Fruit fly (Drosophila melanogaster) whole organism, embryonic: ENCODE measurements around the gene brm.

Source experiments
- Adf1 ChIP-seq: fragments of 200-800 bp; sonication (Bioruptor generic); IDR thresholded peaks from 2 replicates; pipeline ENCODE4 v1.3.6; 2022; ENCODE audit warnings: missing biosample characterization, missing genetic modification characterization
- Atf6 ChIP-seq: fragments of 200-800 bp; sonication (Bioruptor generic); IDR thresholded peaks from 2 replicates; pipeline ENCODE4 v1.3.6; 2022; ENCODE audit warnings: missing biosample characterization, missing genetic modification characterization
- CG11504 ChIP-seq: fragments of 200-800 bp; sonication (Bioruptor generic); optimal IDR thresholded peaks from 3 replicates; lab custom pipeline; 2019; ENCODE audit warnings: missing biosample characterization, mild to moderate bottlenecking, missing genetic modification characterization, moderate library complexity
- CG12659 ChIP-seq: fragments of 200-800 bp; sonication (Bioruptor generic); optimal IDR thresholded peaks from 3 replicates; lab custom pipeline; 2017; ENCODE audit warnings: mild to moderate bottlenecking, missing biosample characterization, missing genetic modification reagents, missing genetic modification characterization
- CG13894 ChIP-seq: fragments of 200-800 bp; sonication (Bioruptor generic); optimal IDR thresholded peaks from 3 replicates; lab custom pipeline; 2018; ENCODE audit warnings: missing biosample characterization, mild to moderate bottlenecking, missing genetic modification characterization, moderate library complexity
- CG14667 ChIP-seq: fragments of 200-800 bp; sonication (Bioruptor generic); IDR thresholded peaks from 2 replicates; pipeline ENCODE4 v1.3.6; 2022; ENCODE audit warnings: missing biosample characterization, missing genetic modification characterization
- CG15479 ChIP-seq: fragments of 200-800 bp; sonication (Bioruptor generic); optimal IDR thresholded peaks from 3 replicates; lab custom pipeline; 2019; ENCODE audit warnings: missing biosample characterization, mild to moderate bottlenecking, missing genetic modification characterization, moderate library complexity
- CG15601 ChIP-seq: fragments of 200-800 bp; sonication (Bioruptor generic); optimal IDR thresholded peaks from 3 replicates; lab custom pipeline; 2019; ENCODE audit warnings: missing biosample characterization, mild to moderate bottlenecking, missing genetic modification characterization, moderate library complexity
- CG1603 ChIP-seq: fragments of 200-800 bp; sonication (Bioruptor generic); optimal IDR thresholded peaks from 2 replicates; lab custom pipeline; 2019; ENCODE audit warnings: missing biosample characterization, mild to moderate bottlenecking, missing genetic modification characterization, moderate library complexity
- CG18476 ChIP-seq: fragments of 200-800 bp; sonication (Bioruptor generic); optimal IDR thresholded peaks from 2 replicates; lab custom pipeline; 2016; ENCODE audit warnings: missing biosample characterization, mild to moderate bottlenecking, missing genetic modification characterization
- CG18599 ChIP-seq: fragments of 200-800 bp; sonication (Bioruptor generic); optimal IDR thresholded peaks from 3 replicates; lab custom pipeline; 2017; ENCODE audit warnings: missing biosample characterization, missing genetic modification characterization, mild to moderate bottlenecking, moderate library complexity, missing genetic modification reagents
- CG18619 ChIP-seq: fragments of 200-800 bp; sonication (Bioruptor generic); optimal IDR thresholded peaks from 3 replicates; lab custom pipeline; 2017; ENCODE audit warnings: missing biosample characterization, mild to moderate bottlenecking, missing genetic modification characterization
- CG2202 ChIP-seq: fragments of 200-800 bp; sonication (Bioruptor generic); optimal IDR thresholded peaks from 2 replicates; lab custom pipeline; 2018; ENCODE audit warnings: missing biosample characterization, mild to moderate bottlenecking, missing genetic modification characterization
- CG2712 ChIP-seq: fragments of 200-800 bp; optimal IDR thresholded peaks from 3 replicates; lab custom pipeline; 2019; ENCODE audit warnings: missing biosample characterization, mild to moderate bottlenecking, missing genetic modification characterization, moderate library complexity
- CG32767 ChIP-seq: fragments of 200-800 bp; sonication (Bioruptor generic); IDR thresholded peaks from 2 replicates; pipeline ENCODE4 v1.3.6; 2022; ENCODE audit warnings: missing biosample characterization, missing genetic modification characterization
- CG3281 ChIP-seq: fragments of 200-800 bp; sonication (Bioruptor generic); optimal IDR thresholded peaks from 3 replicates; lab custom pipeline; 2017; ENCODE audit warnings: missing biosample characterization, mild to moderate bottlenecking, missing genetic modification characterization
- CG4328 ChIP-seq: fragments of 200-800 bp; sonication (Bioruptor generic); optimal IDR thresholded peaks from 3 replicates; lab custom pipeline; 2017; ENCODE audit warnings: missing biosample characterization, missing genetic modification reagents, missing genetic modification characterization
- CG6683 ChIP-seq: fragments of 200-800 bp; sonication (Bioruptor generic); optimal IDR thresholded peaks from 2 replicates; lab custom pipeline; 2017; ENCODE audit warnings: missing biosample characterization, mild to moderate bottlenecking, missing genetic modification characterization, missing genetic modification reagents
- CG7928 ChIP-seq: fragments of 200-800 bp; sonication (Bioruptor generic); optimal IDR thresholded peaks from 2 replicates; lab custom pipeline; 2017; ENCODE audit warnings: missing biosample characterization, mild to moderate bottlenecking, missing genetic modification characterization
- CG9437 ChIP-seq: fragments of 200-800 bp; sonication (Bioruptor generic); optimal IDR thresholded peaks from 2 replicates; lab custom pipeline; 2018; ENCODE audit warnings: missing biosample characterization, mild to moderate bottlenecking, missing genetic modification characterization
- CkIIα-i1 ChIP-seq: fragments of 200-800 bp; sonication (Bioruptor generic); IDR thresholded peaks from 2 replicates; pipeline ENCODE4 v1.3.6; 2022; ENCODE audit warnings: missing biosample characterization, missing genetic modification characterization
- CoRest ChIP-seq: fragments of 200-800 bp; sonication (Bioruptor generic); optimal IDR thresholded peaks from 3 replicates; lab custom pipeline; 2018; ENCODE audit warnings: missing biosample characterization, mild to moderate bottlenecking, missing genetic modification characterization, moderate library complexity
- GATAe ChIP-seq: fragments of 200-800 bp; sonication (Bioruptor generic); conservative IDR thresholded peaks from 2 replicates; pipeline ENCODE4 v1.3.6; 2022; ENCODE audit warnings: missing biosample characterization, missing genetic modification characterization
- HHEX ChIP-seq: fragments of 200-800 bp; sonication (Bioruptor generic); optimal IDR thresholded peaks from 3 replicates; lab custom pipeline; 2017; ENCODE audit warnings: missing biosample characterization, mild to moderate bottlenecking, missing genetic modification characterization, missing genetic modification reagents
- Hsf ChIP-seq: fragments of 200-800 bp; sonication (Bioruptor generic); optimal IDR thresholded peaks from 3 replicates; lab custom pipeline; 2016; ENCODE audit warnings: missing biosample characterization, missing genetic modification characterization
- Neu2 ChIP-seq: fragments of 200-800 bp; sonication (Bioruptor generic); optimal IDR thresholded peaks from 3 replicates; lab custom pipeline; 2016; ENCODE audit warnings: missing biosample characterization, missing genetic modification characterization, borderline replicate concordance
- Pdp1 ChIP-seq, 2 experiments: fragments of 200-800 bp; sonication (Bioruptor generic); optimal IDR thresholded peaks; 3 replicates each; lab custom pipeline; 2016; ENCODE audit warnings: missing biosample characterization in 2 of 2, missing genetic modification characterization in 2 of 2, mild to moderate bottlenecking in 1 of 2, moderate library complexity in 1 of 2
- Ravus ChIP-seq: fragments of 200-800 bp; sonication (Bioruptor generic); IDR thresholded peaks from 2 replicates; pipeline ENCODE4 v1.3.6; 2022; ENCODE audit warnings: missing biosample characterization, missing genetic modification characterization
- Taf1 ChIP-seq: fragments of 200-800 bp; sonication (Bioruptor generic); IDR thresholded peaks from 2 replicates; pipeline ENCODE4 v1.3.6; 2022; ENCODE audit warnings: missing biosample characterization, missing genetic modification characterization
- Vsx1 ChIP-seq: fragments of 200-800 bp; sonication (Bioruptor generic); optimal IDR thresholded peaks from 2 replicates; lab custom pipeline; 2017; ENCODE audit warnings: missing biosample characterization, mild to moderate bottlenecking, missing genetic modification characterization, missing genetic modification reagents
- amos ChIP-seq: fragments of 200-800 bp; sonication (Bioruptor generic); IDR thresholded peaks from 2 replicates; pipeline ENCODE4 v1.3.6; 2022; ENCODE audit warnings: missing biosample characterization, missing genetic modification characterization; ENCODE audit not compliant: partially characterized antibody
- aop ChIP-seq: fragments of 200-800 bp; sonication (Bioruptor generic); IDR thresholded peaks from 2 replicates; pipeline ENCODE4 v1.3.6; 2022; ENCODE audit warnings: missing biosample characterization, missing genetic modification characterization
- ara ChIP-seq: fragments of 200-800 bp; sonication (Bioruptor generic); IDR thresholded peaks from 2 replicates; pipeline ENCODE4 v1.3.6; 2022; ENCODE audit warnings: missing biosample characterization, missing genetic modification characterization
- bcd ChIP-seq: fragments of 200-800 bp; sonication (Bioruptor generic); optimal IDR thresholded peaks from 2 replicates; lab custom pipeline; 2017; ENCODE audit warnings: missing biosample characterization, mild to moderate bottlenecking, missing genetic modification characterization
- corto ChIP-seq: fragments of 200-800 bp; sonication (Bioruptor generic); optimal IDR thresholded peaks from 2 replicates; lab custom pipeline; 2016; ENCODE audit warnings: missing biosample characterization, mild to moderate bottlenecking, missing genetic modification characterization, moderate library complexity
- danr ChIP-seq: fragments of 200-800 bp; sonication (Bioruptor generic); IDR thresholded peaks from 2 replicates; pipeline ENCODE4 v1.3.6; 2022; ENCODE audit warnings: missing biosample characterization, missing genetic modification characterization
- grau ChIP-seq: fragments of 200-800 bp; optimal IDR thresholded peaks from 3 replicates; lab custom pipeline; 2019; ENCODE audit warnings: missing biosample characterization, mild to moderate bottlenecking, missing genetic modification characterization, moderate library complexity
- grn ChIP-seq: fragments of 200-800 bp; sonication (Bioruptor generic); optimal IDR thresholded peaks from 3 replicates; lab custom pipeline; 2017; ENCODE audit warnings: missing biosample characterization, missing genetic modification characterization
- h ChIP-seq: fragments of >200 bp; optimal IDR thresholded peaks from 2 replicates; lab custom pipeline; 2017
- lov ChIP-seq, 2 experiments: fragments of 200-800 bp in 1 of 2; fragments of >200 bp in 1 of 2; sonication (Bioruptor generic) in 1 of 2; IDR thresholded peaks in 1 of 2; optimal IDR thresholded peaks in 1 of 2; 2 replicates in 1 of 2; 3 replicates in 1 of 2; pipeline versions ENCODE4 v1.3.6 to Lab custom; 2017 to 2022; ENCODE audit warnings: missing biosample characterization in 1 of 2, missing genetic modification characterization in 1 of 2
- nerfin-1 ChIP-seq: fragments of 200-800 bp; sonication (Bioruptor generic); optimal IDR thresholded peaks from 3 replicates; lab custom pipeline; 2019; ENCODE audit warnings: missing biosample characterization, mild to moderate bottlenecking, missing genetic modification characterization, moderate library complexity
- oc ChIP-seq: fragments of 200-800 bp; sonication (Bioruptor generic); optimal IDR thresholded peaks from 2 replicates; lab custom pipeline; 2018; ENCODE audit warnings: missing biosample characterization, mild to moderate bottlenecking, missing genetic modification characterization, moderate library complexity
- ranshi ChIP-seq: fragments of 200-800 bp; sonication (Bioruptor generic); IDR thresholded peaks from 2 replicates; pipeline ENCODE4 v1.3.6; 2022; ENCODE audit warnings: missing biosample characterization, missing genetic modification characterization
- seq ChIP-seq: fragments of 200-800 bp; sonication (Bioruptor generic); IDR thresholded peaks from 2 replicates; pipeline ENCODE4 v1.3.6; 2022; ENCODE audit warnings: missing biosample characterization, missing genetic modification characterization
- sug ChIP-seq: fragments of 200-800 bp; optimal IDR thresholded peaks from 2 replicates; lab custom pipeline; 2019; ENCODE audit warnings: missing biosample characterization, mild to moderate bottlenecking, missing genetic modification characterization, moderate library complexity
- toy ChIP-seq: fragments of 200-800 bp; sonication (Bioruptor generic); IDR thresholded peaks from 2 replicates; pipeline ENCODE4 v1.3.6; 2022; ENCODE audit warnings: missing biosample characterization, missing genetic modification characterization
- trem ChIP-seq: fragments of 200-800 bp; optimal IDR thresholded peaks from 3 replicates; lab custom pipeline; 2019; ENCODE audit warnings: missing biosample characterization, mild to moderate bottlenecking, missing genetic modification characterization, moderate library complexity
- ttk ChIP-seq: fragments of 200-800 bp; sonication (Bioruptor generic); IDR thresholded peaks from 2 replicates; pipeline ENCODE4 v2.1.2; 2022; ENCODE audit warnings: missing biosample characterization, missing genetic modification characterization
- wek ChIP-seq: fragments of 200-800 bp; sonication (Bioruptor generic); optimal IDR thresholded peaks from 3 replicates; lab custom pipeline; 2018; ENCODE audit warnings: missing biosample characterization, mild to moderate bottlenecking, missing genetic modification characterization, moderate library complexity

The brm gene

dm6 chr3L:15999358-16000005, 16.8 kb upstream of the brm start (continued):
- TF ChIP-seq Vsx1 (GFP tag; lab: Kevin White, UChicago) = peak; percentile 56
- no peak for TF ChIP-seq Taf1 (GFP tag; lab: Robert Waterston, UW)
- TF ChIP-seq CG18476 (GFP tag; lab: Kevin White, UChicago) = peak; percentile 41
- TF ChIP-seq CG9437 = no peak
- peak; percentile 23 for TF ChIP-seq CG15601 (tag; lab: Kevin White, UChicago)
- no peak for TF ChIP-seq h (lab: Kevin White, UChicago)
- peak; percentile 48 for TF ChIP-seq grn (GFP tag; lab: Kevin White, UChicago)
- TF ChIP-seq seq (GFP tag; lab: Robert Waterston, UW) = peak; percentile 53; the same call in 1 of the 2 replicates
- no peak for TF ChIP-seq toy (GFP tag; lab: Robert Waterston, UW)
- TF ChIP-seq CG2202 (tag; lab: Kevin White, UChicago) = no peak
- no peak for TF ChIP-seq wek
- TF ChIP-seq CkIIα-i1 = no peak
- TF ChIP-seq CG7928 = peak; percentile 3
- peak; percentile 16 for TF ChIP-seq CG6683 (GFP tag; lab: Kevin White, UChicago)
- TF ChIP-seq Hsf = no peak
- TF ChIP-seq nerfin-1 (tag; lab: Kevin White, UChicago) = peak; percentile 10
- TF ChIP-seq Neu2 = no peak
- TF ChIP-seq CG15479 (GFP tag; lab: Kevin White, UChicago) = no peak
- TF ChIP-seq corto = no peak
- peak; percentile 30 for TF ChIP-seq CG12659 (GFP tag; lab: Kevin White, UChicago)
- TF ChIP-seq ranshi = peak; percentile 56; the same call in 1 of the 2 replicates
- peak; percentile 79 for TF ChIP-seq grau
- TF ChIP-seq HHEX (GFP tag; lab: Kevin White, UChicago) = peak; percentile 43
- peak; percentile 10 for TF ChIP-seq trem (tag; lab: Kevin White, UChicago)
- peak; percentile 11 for TF ChIP-seq bcd
- TF ChIP-seq lov (optimal IDR thresholded peaks at IDR 0.05; lab: Kevin White, UChicago) = no peak
- no peak for TF ChIP-seq lov (GFP tag; IDR thresholded peaks at IDR 0.05; lab: Robert Waterston, UW)
- peak; percentile 20 for TF ChIP-seq CG4328 (GFP tag; lab: Kevin White, UChicago)
- TF ChIP-seq CoRest (tag; lab: Kevin White, UChicago) = peak; percentile 32
- TF ChIP-seq Pdp1 (GFP tag; optimal IDR thresholded peaks at IDR 0.05; lab: Kevin White, UChicago) = peak in 1 of 2 experiments; percentile 41
- peak; percentile 97 for TF ChIP-seq sug (tag; lab: Kevin White, UChicago)
- TF ChIP-seq CG18599 = peak; percentile 47
- no peak for TF ChIP-seq CG11504 (tag; lab: Kevin White, UChicago)
- TF ChIP-seq CG13894 = peak; percentile 10
- TF ChIP-seq amos (GFP tag; lab: Robert Waterston, UW) = no peak
- 0 out of 2 replicates have a peak, but pooled peaks have one; percentile 15 for TF ChIP-seq ara (GFP tag; lab: Robert Waterston, UW)
- TF ChIP-seq Ravus (GFP tag; lab: Robert Waterston, UW) = no peak; the same call in 1 of the 2 replicates
- TF ChIP-seq CG3281 (GFP tag; lab: Kevin White, UChicago) = peak; percentile 65
- peak; percentile 65 for TF ChIP-seq GATAe (GFP tag; lab: Robert Waterston, UW)
- no peak for TF ChIP-seq oc
- no peak for TF ChIP-seq ttk (GFP tag; lab: Robert Waterston, UW)
- TF ChIP-seq danr = no peak
- TF ChIP-seq CG2712 (tag; lab: Kevin White, UChicago) = peak; percentile 54
- peak; percentile 36; the same call in 1 of the 2 replicates for TF ChIP-seq Adf1 (GFP tag; lab: Robert Waterston, UW)
- no peak for TF ChIP-seq CG14667 (GFP tag; lab: Robert Waterston, UW)
- 0 out of 2 replicates have a peak, but pooled peaks have one; percentile 28 for TF ChIP-seq CG32767 (GFP tag; lab: Robert Waterston, UW)
- TF ChIP-seq CG1603 (tag; lab: Kevin White, UChicago) = peak; percentile 25
- TF ChIP-seq CG18619 (GFP tag; lab: Kevin White, UChicago) = peak; percentile 48
- peak; percentile 87 for TF ChIP-seq Atf6 (GFP tag; lab: Robert Waterston, UW)
- no peak for TF ChIP-seq aop (GFP tag; lab: Robert Waterston, UW)
